Fruit fly (Drosophila melanogaster): ENCODE results near the gene CG4367.

The CG4367 gene

DNA sequence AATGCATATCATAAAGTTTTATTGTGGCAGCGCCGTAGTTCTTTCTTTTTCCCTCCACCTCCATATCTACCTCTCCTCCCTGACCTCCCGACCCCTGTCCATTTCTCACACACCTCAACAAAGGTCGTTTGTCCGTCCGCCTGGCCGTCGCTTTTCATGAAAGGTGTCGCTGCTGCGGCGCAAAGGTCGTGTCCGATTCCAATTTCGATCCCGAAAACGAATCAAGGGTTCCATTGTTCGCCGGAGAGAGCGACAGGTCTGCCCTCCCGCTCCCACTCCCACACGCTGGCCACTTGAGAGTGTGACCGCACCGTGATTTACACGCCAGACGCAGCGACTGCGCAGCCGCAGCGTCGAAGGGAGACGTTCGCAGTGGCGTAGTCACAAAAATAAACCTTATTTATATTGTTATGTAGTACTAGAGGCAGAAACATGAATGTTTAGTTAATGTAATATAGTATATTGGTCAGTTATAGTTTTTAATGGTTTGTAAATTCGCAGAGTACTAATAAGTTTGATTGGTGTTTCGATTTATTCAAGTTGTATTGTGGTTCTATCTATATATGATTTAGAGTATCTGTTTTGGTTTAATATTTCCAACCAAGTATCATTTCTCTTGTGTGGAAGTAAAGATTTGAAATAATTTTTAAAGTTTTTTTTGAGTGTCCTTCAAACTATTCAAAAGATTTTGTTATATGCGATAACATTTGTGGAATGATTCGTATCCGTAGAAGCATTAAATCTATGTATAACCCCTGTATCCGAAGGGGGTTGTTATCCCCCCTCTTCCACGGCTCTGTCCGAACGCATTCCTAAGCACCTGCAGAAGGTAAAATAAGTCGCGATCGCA, 12.5 kb downstream of the CG4367 start (continued):
- TF ChIP-seq ac (GFP tag; optimal IDR thresholded peaks at IDR 0.05) = peak; percentile 53
- no peak for TF ChIP-seq cas (GFP tag; IDR thresholded peaks at IDR 0.05)
- TF ChIP-seq crp (GFP tag; optimal IDR thresholded peaks at IDR 0.05) = no peak
- no peak for TF ChIP-seq toy (GFP tag; IDR thresholded peaks at IDR 0.05)
- no peak for TF ChIP-seq tup (GFP tag; optimal IDR thresholded peaks at IDR 0.05)
- no peak for TF ChIP-seq sob (GFP tag; IDR thresholded peaks at IDR 0.05)
- TF ChIP-seq CG10565 (GFP tag; optimal IDR thresholded peaks at IDR 0.05) = no peak
- TF ChIP-seq Lhr (GFP tag; optimal IDR thresholded peaks at IDR 0.05) = no peak
- TF ChIP-seq CG12071 (GFP tag; optimal IDR thresholded peaks at IDR 0.05) = no peak
- no peak for TF ChIP-seq p53 (GFP tag; optimal IDR thresholded peaks at IDR 0.05)
- TF ChIP-seq sens-2 (GFP tag; IDR thresholded peaks at IDR 0.05) = 0 out of 2 replicates have a peak, but pooled peaks have one; percentile 32
- peak; percentile 59; the same call in 2 of the 3 replicates for TF ChIP-seq row (GFP tag; IDR thresholded peaks at IDR 0.05)
- TF ChIP-seq fd96Cb (tag; optimal IDR thresholded peaks at IDR 0.05) = peak; percentile 58
- no peak for TF ChIP-seq Lim3 (GFP tag; IDR thresholded peaks at IDR 0.05)
- no peak for TF ChIP-seq slou (GFP tag; optimal IDR thresholded peaks at IDR 0.05)
- TF ChIP-seq CG33213 (GFP tag; optimal IDR thresholded peaks at IDR 0.05) = no peak
- no peak for TF ChIP-seq CG14860 (GFP tag; IDR thresholded peaks at IDR 0.05; ENCODE audit: partially characterized antibody)
- TF ChIP-seq zfh2 (GFP tag; optimal IDR thresholded peaks at IDR 0.05) = no peak
- peak; percentile 63 for TF ChIP-seq Usf (GFP tag; optimal IDR thresholded peaks at IDR 0.05)
- TF ChIP-seq prd (optimal IDR thresholded peaks at IDR 0.05) = no peak
- peak; percentile 76; the same call in 1 of the 3 replicates for TF ChIP-seq prd (GFP tag; IDR thresholded peaks at IDR 0.05)
- TF ChIP-seq CG7839 (tag; optimal IDR thresholded peaks at IDR 0.05) = no peak
- TF ChIP-seq HLH54F (GFP tag; optimal IDR thresholded peaks at IDR 0.05) = no peak
- TF ChIP-seq CG7745 (tag; optimal IDR thresholded peaks at IDR 0.05) = no peak
- no peak for TF ChIP-seq NC2α (GFP tag; optimal IDR thresholded peaks at IDR 0.05)
- no peak for TF ChIP-seq br (optimal IDR thresholded peaks at IDR 0.05)
- TF ChIP-seq nerfin-1 (tag; optimal IDR thresholded peaks at IDR 0.05) = no peak
- TF ChIP-seq Doc2 (GFP tag; IDR thresholded peaks at IDR 0.05) = no peak
- TF ChIP-seq cg (GFP tag; optimal IDR thresholded peaks at IDR 0.05) = no peak
- peak; percentile 81 for TF ChIP-seq CG14710 (tag; optimal IDR thresholded peaks at IDR 0.05)
- TF ChIP-seq Abd-B (GFP tag; optimal IDR thresholded peaks at IDR 0.05) = no peak
- TF ChIP-seq slbo (GFP tag; IDR thresholded peaks at IDR 0.05) = no peak
- TF ChIP-seq sc (optimal IDR thresholded peaks at IDR 0.05) = no peak
- TF ChIP-seq sc (GFP tag; optimal IDR thresholded peaks at IDR 0.05) = no peak
- no peak for TF ChIP-seq Mrtf (GFP tag; IDR thresholded peaks at IDR 0.05)
- TF ChIP-seq btn (GFP tag; optimal IDR thresholded peaks at IDR 0.05) = peak; percentile 52
- no peak for TF ChIP-seq MBD-R2 (GFP tag; IDR thresholded peaks at IDR 0.05)
- TF ChIP-seq cato (GFP tag; optimal IDR thresholded peaks at IDR 0.05; ENCODE audit: borderline replicate concordance) = peak; percentile 52
- TF ChIP-seq hbn (GFP tag; IDR thresholded peaks at IDR 0.05; ENCODE audit: partially characterized antibody) = no peak
- peak; percentile 70 for TF ChIP-seq chn (GFP tag; optimal IDR thresholded peaks at IDR 0.05)
- TF ChIP-seq CG34224 (GFP tag; IDR thresholded peaks at IDR 0.05; ENCODE audit: partially characterized antibody) = no peak
- no peak for TF ChIP-seq CG42726 (GFP tag; IDR thresholded peaks at IDR 0.05; ENCODE audit: partially characterized antibody)
- no peak for TF ChIP-seq CG13287 (GFP tag; IDR thresholded peaks at IDR 0.05; ENCODE audit: partially characterized antibody)
- TF ChIP-seq sug (tag; optimal IDR thresholded peaks at IDR 0.05) = no peak
- peak; percentile 85 for TF ChIP-seq CG7556 (GFP tag; optimal IDR thresholded peaks at IDR 0.05)
- no peak for TF ChIP-seq psq (GFP tag; optimal IDR thresholded peaks at IDR 0.05)
- TF ChIP-seq CG2678 (tag; optimal IDR thresholded peaks at IDR 0.05) = no peak
- no peak; the same call in 1 of the 2 replicates for TF ChIP-seq ttk (GFP tag; IDR thresholded peaks at IDR 0.05)
- TF ChIP-seq ab (GFP tag; optimal IDR thresholded peaks at IDR 0.05) = no peak
- TF ChIP-seq CG4854 (GFP tag; optimal IDR thresholded peaks at IDR 0.05) = no peak
